Worm (Caenorhabditis elegans): Measurements from ENCODE around the gene C47D12.2.
"Not testable (repeated sequence)": the region's sequence is repeated elsewhere in the genome, so short reads cannot be mapped to it uniquely, and the experiment has no call there.

DNA sequence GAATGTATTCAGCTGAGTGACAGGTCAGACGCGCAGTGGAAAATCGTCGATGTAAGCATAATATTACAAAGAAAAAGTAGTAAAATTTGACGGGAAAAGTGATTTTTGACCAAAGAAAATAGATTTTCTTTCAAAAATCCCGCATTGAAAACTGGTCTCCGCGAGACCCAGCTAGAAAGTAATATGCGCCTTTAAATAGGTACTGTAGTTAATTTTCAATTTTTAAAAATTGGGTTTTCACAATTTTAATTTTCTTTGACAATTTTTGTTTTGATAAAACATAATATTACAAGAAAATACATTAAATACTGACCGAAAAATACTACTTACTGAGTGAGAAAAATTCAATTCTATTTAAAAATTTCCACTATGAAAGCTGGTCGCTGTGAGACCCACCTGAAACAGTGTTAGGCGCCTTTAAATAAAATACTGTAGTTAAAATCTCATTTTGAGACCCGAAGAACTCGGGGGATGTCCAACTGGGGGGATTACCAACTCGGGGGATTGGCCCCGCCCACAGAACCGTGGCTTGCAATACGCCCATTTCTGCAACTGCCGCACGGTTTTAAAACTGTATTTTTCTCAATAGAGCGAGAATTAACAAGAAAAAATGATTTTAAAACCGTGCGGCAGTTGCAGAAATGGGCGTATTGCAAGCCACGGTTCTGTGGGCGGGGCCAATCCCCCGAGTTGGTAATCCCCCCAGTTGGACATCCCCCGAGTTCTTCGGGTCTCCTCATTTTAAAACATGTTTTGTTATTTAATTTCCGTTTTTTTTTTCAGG, 19.2 kb downstream of the C47D12.2 start, which contains the start of gene tars-1:
- TF ChIP-seq med-1 (GFP tag; optimal IDR thresholded peaks at IDR 0.05; ENCODE audit: insufficient read depth); T22C8.4 (GFP tag; IDR thresholded peaks at IDR 0.05); ref-1 (GFP tag; conservative IDR thresholded peaks at IDR 0.05); cog-1 (tag; optimal IDR thresholded peaks at IDR 0.05); flt-1 (GFP tag; IDR thresholded peaks at IDR 0.05); ztf-29 (GFP tag; IDR thresholded peaks at IDR 0.05): not testable (repeated sequence)

All from whole organism, midembryonic.